Worm (Caenorhabditis elegans) whole organism, L4 larva: ENCODE data around the gene Y43F8B.17.

Source experiments
- F49E8.2 ChIP-seq: sonication (generic microtip); optimal IDR thresholded peaks from 2 replicates; lab custom pipeline; 2016; ENCODE audit warnings: missing compliant biosample characterization, mild to moderate bottlenecking, missing genetic modification characterization, borderline replicate concordance
- R02D3.7 ChIP-seq: fragments of 150-350 bp; sonication (generic microtip); optimal IDR thresholded peaks from 3 replicates; lab custom pipeline; 2014; ENCODE audit warnings: missing biosample characterization, missing genetic modification characterization
- T20F7.1 ChIP-seq: fragments of 200-800 bp; sonication (Bioruptor generic); optimal IDR thresholded peaks from 2 replicates; lab custom pipeline; 2018; ENCODE audit warnings: mild to moderate bottlenecking, missing genetic modification characterization, missing compliant biosample characterization
- Y48G9A.11 ChIP-seq: fragments of 200-800 bp; sonication (Bioruptor generic); IDR thresholded peaks from 2 replicates; pipeline ENCODE4 v1.3.6; 2022; ENCODE audit warnings: missing genetic modification reagents, missing genetic modification characterization, missing compliant biosample characterization
- Y5F2A.4 ChIP-seq: fragments of 200-800 bp; sonication (Bioruptor generic); optimal IDR thresholded peaks from 2 replicates; lab custom pipeline; 2018; ENCODE audit warnings: mild to moderate bottlenecking, missing genetic modification characterization, missing compliant biosample characterization
- attf-4 ChIP-seq: sonication (generic microtip); optimal IDR thresholded peaks from 3 replicates; lab custom pipeline; 2017; ENCODE audit warnings: missing biosample characterization, missing genetic modification characterization
- ceh-82 ChIP-seq: sonication (generic microtip); optimal IDR thresholded peaks from 2 replicates; lab custom pipeline; 2017; ENCODE audit warnings: missing biosample characterization, missing genetic modification characterization
- ces-1 ChIP-seq: fragments of 150-350 bp; sonication (generic microtip); optimal IDR thresholded peaks from 4 replicates; lab custom pipeline; 2014; ENCODE audit warnings: missing biosample characterization, missing genetic modification reagents, missing genetic modification characterization
- ctbp-1 ChIP-seq: fragments of 200-800 bp; sonication (Bioruptor generic); IDR thresholded peaks from 2 replicates; pipeline ENCODE4 v1.3.6; 2022; ENCODE audit warnings: missing genetic modification reagents, missing genetic modification characterization, missing compliant biosample characterization
- daf-12 ChIP-seq: fragments of 150-350 bp; optimal IDR thresholded peaks from 2 replicates; lab custom pipeline; 2014; ENCODE audit warnings: missing biosample characterization, missing genetic modification reagents, missing genetic modification characterization
- dmd-8 ChIP-seq: fragments of 200-800 bp; sonication (Bioruptor generic); IDR thresholded peaks from 2 replicates; pipeline ENCODE4 v1.3.6; 2022; ENCODE audit warnings: missing genetic modification characterization, missing compliant biosample characterization
- dmd-9 ChIP-seq: fragments of 200-800 bp; sonication (Bioruptor generic); IDR thresholded peaks from 2 replicates; pipeline ENCODE4 v1.3.6; 2022; ENCODE audit warnings: missing genetic modification reagents, missing genetic modification characterization, missing compliant biosample characterization
- fkh-10 ChIP-seq: fragments of 150-350 bp; optimal IDR thresholded peaks from 2 replicates; lab custom pipeline; 2014; ENCODE audit warnings: missing biosample characterization, missing genetic modification reagents, missing genetic modification characterization
- hif-1 ChIP-seq, 2 experiments: sonication (generic microtip); optimal IDR thresholded peaks; 2 replicates each; lab custom pipeline; 2016 to 2017; ENCODE audit warnings: missing compliant biosample characterization in 2 of 2, missing genetic modification characterization in 2 of 2, missing genetic modification reagents in 2 of 2, missing genotype in 2 of 2, mild to moderate bottlenecking in 1 of 2
- hlh-11 ChIP-seq: fragments of 200-800 bp; sonication (Bioruptor generic); optimal IDR thresholded peaks from 2 replicates; lab custom pipeline; 2018; ENCODE audit warnings: mild to moderate bottlenecking, missing genetic modification characterization, missing compliant biosample characterization
- jun-1 ChIP-seq: fragments of 150-350 bp; optimal IDR thresholded peaks from 2 replicates; lab custom pipeline; 2014; ENCODE audit warnings: missing biosample characterization, missing genetic modification reagents, missing genetic modification characterization
- lin-15B ChIP-seq: fragments of 150-350 bp; sonication (generic microtip); optimal IDR thresholded peaks from 3 replicates; lab custom pipeline; 2014; ENCODE audit warnings: missing biosample characterization, missing genetic modification characterization
- lin-29 ChIP-seq: fragments of 200-800 bp; sonication (Bioruptor generic); IDR thresholded peaks from 2 replicates; pipeline ENCODE4 v1.3.6; 2022; ENCODE audit warnings: missing genetic modification reagents, missing genetic modification characterization, missing compliant biosample characterization
- lin-38 ChIP-seq: fragments of 200-800 bp; sonication (Bioruptor generic); IDR thresholded peaks from 2 replicates; pipeline ENCODE4 v1.3.6; 2022; ENCODE audit warnings: missing genetic modification reagents, missing genetic modification characterization, missing compliant biosample characterization
- lir-3 ChIP-seq: sonication (generic microtip); optimal IDR thresholded peaks from 2 replicates; lab custom pipeline; 2016; ENCODE audit warnings: mild to moderate bottlenecking, missing genetic modification characterization, missing compliant biosample characterization
- mdl-1 ChIP-seq, 2 experiments: fragments of 150-350 bp in 1 of 2; sonication (generic microtip) in 1 of 2; optimal IDR thresholded peaks; 2 replicates each; lab custom pipeline; 2014 to 2017; ENCODE audit warnings: missing biosample characterization in 2 of 2, missing genetic modification characterization in 2 of 2
- mdt-29 ChIP-seq: fragments of 200-800 bp; sonication (Bioruptor generic); IDR thresholded peaks from 2 replicates; pipeline ENCODE4 v1.3.6; 2022; ENCODE audit warnings: missing genetic modification reagents, missing genetic modification characterization, missing compliant biosample characterization
- mxl-2 ChIP-seq: fragments of 200-800 bp; sonication (Bioruptor generic); conservative IDR thresholded peaks from 2 replicates; pipeline ENCODE4 v1.3.6; 2022; ENCODE audit warnings: missing genetic modification reagents, missing genetic modification characterization, missing compliant biosample characterization
- nhr-102 ChIP-seq: sonication (generic microtip); optimal IDR thresholded peaks from 2 replicates; lab custom pipeline; 2016; ENCODE audit warnings: mild to moderate bottlenecking, missing genetic modification characterization, moderate library complexity, missing compliant biosample characterization
- nhr-28 ChIP-seq: fragments of 150-350 bp; optimal IDR thresholded peaks from 2 replicates; lab custom pipeline; 2014; ENCODE audit warnings: missing biosample characterization, missing genetic modification characterization
- nhr-76 ChIP-seq: fragments of 150-350 bp; optimal IDR thresholded peaks from 2 replicates; lab custom pipeline; 2014; ENCODE audit warnings: missing biosample characterization, missing genetic modification characterization
- pha-4 ChIP-seq, 2 experiments: fragments of 150-350 bp in 1 of 2; fragments of 200-800 bp in 1 of 2; sonication (Bioruptor generic) in 1 of 2; IDR thresholded peaks in 1 of 2; optimal IDR thresholded peaks in 1 of 2; 2 replicates each; pipeline versions ENCODE4 v1.3.6 to Lab custom; 2014 to 2022; ENCODE audit warnings: missing genetic modification characterization in 2 of 2, missing genetic modification reagents in 2 of 2, missing biosample characterization in 1 of 2, missing compliant biosample characterization in 1 of 2
- pqm-1 ChIP-seq: sonication (generic microtip); optimal IDR thresholded peaks from 2 replicates; lab custom pipeline; 2017; ENCODE audit warnings: missing biosample characterization, missing genetic modification characterization
- sdz-12 ChIP-seq: fragments of 200-800 bp; sonication (Bioruptor generic); optimal IDR thresholded peaks from 2 replicates; lab custom pipeline; 2018; ENCODE audit warnings: mild to moderate bottlenecking, missing genetic modification characterization, missing compliant biosample characterization
- set-16 ChIP-seq: fragments of 200-800 bp; sonication (Bioruptor generic); IDR thresholded peaks from 2 replicates; pipeline ENCODE4 v1.3.6; 2022; ENCODE audit warnings: missing genetic modification reagents, missing genetic modification characterization, missing compliant biosample characterization
- snpc-1.2 ChIP-seq: fragments of 200-800 bp; sonication (Bioruptor generic); IDR thresholded peaks from 2 replicates; pipeline ENCODE4 v1.3.6; 2022; ENCODE audit warnings: missing genetic modification reagents, missing genetic modification characterization, missing compliant biosample characterization
- snpc-4 ChIP-seq: fragments of 150-350 bp; optimal IDR thresholded peaks from 2 replicates; lab custom pipeline; 2014; ENCODE audit warnings: missing biosample characterization, missing genetic modification characterization
- tra-1 ChIP-seq: fragments of 200-800 bp; sonication (Bioruptor generic); IDR thresholded peaks from 2 replicates; pipeline ENCODE4 v1.3.6; 2022; ENCODE audit warnings: missing genetic modification reagents, missing genetic modification characterization, missing compliant biosample characterization
- unc-130 ChIP-seq: sonication (generic microtip); optimal IDR thresholded peaks from 2 replicates; lab custom pipeline; 2016; ENCODE audit warnings: missing genetic modification reagents, missing genetic modification characterization, missing compliant biosample characterization
- unc-39 ChIP-seq: sonication (generic microtip); optimal IDR thresholded peaks from 2 replicates; lab custom pipeline; 2017; ENCODE audit warnings: missing biosample characterization, missing genetic modification characterization
- unc-62 ChIP-seq, 3 experiments: fragments of 150-350 bp in 1 of 3; sonication (generic microtip); optimal IDR thresholded peaks in 2 of 3; peaks in 1 of 3; 1 replicate in 1 of 3; 2 replicates in 2 of 3; lab custom pipeline; 2014 to 2017; ENCODE audit warnings: missing biosample characterization in 3 of 3, missing genetic modification characterization in 3 of 3, missing genetic modification reagents in 3 of 3, missing genotype in 1 of 3
- zag-1 ChIP-seq: fragments of 150-350 bp; optimal IDR thresholded peaks from 2 replicates; lab custom pipeline; 2014; ENCODE audit warnings: missing biosample characterization, missing genetic modification characterization
- zip-11 ChIP-seq: fragments of 200-800 bp; sonication (Bioruptor generic); IDR thresholded peaks from 2 replicates; pipeline ENCODE4 v1.3.6; 2022; ENCODE audit warnings: missing genetic modification characterization, missing compliant biosample characterization
- ztf-11 ChIP-seq: fragments of 150-350 bp; optimal IDR thresholded peaks from 2 replicates; lab custom pipeline; 2014; ENCODE audit warnings: missing biosample characterization, missing genetic modification characterization

The Y43F8B.17 gene

ce11 chrV:19509061-19509460 is 24.5 kb downstream of the Y43F8B.17 start:
- TF ChIP-seq ztf-11 (tag; lab: Kevin White, UChicago), result no peak
- TF ChIP-seq mxl-2 (GFP tag; lab: Robert Waterston, UW), result no peak
- no peak for TF ChIP-seq nhr-28
- no peak for TF ChIP-seq sdz-12 (GFP tag; lab: Kevin White, UChicago)
- TF ChIP-seq set-16 (GFP tag; lab: Robert Waterston, UW), result peak; percentile 79
- TF ChIP-seq, all 104 proteins: peak for 1

- TF ChIP-seq unc-62 (GFP tag; optimal IDR thresholded peaks at IDR 0.05 in 1 of 2; lab: Kevin White, UChicago) (no peak), unc-62 (tag; optimal IDR thresholded peaks at IDR 0.05; lab: Kevin White, UChicago) (no peak), tra-1 (GFP tag; lab: Robert Waterston, UW) (no peak), pha-4 (GFP tag; IDR thresholded peaks at IDR 0.05; lab: Robert Waterston, UW) (no peak), pha-4 (tag; optimal IDR thresholded peaks at IDR 0.05; lab: Kevin White, UChicago) (no peak), F49E8.2 (no peak), hlh-11 (no peak), Y48G9A.11 (GFP tag; lab: Robert Waterston, UW) (no peak), zip-11 (GFP tag; lab: Robert Waterston, UW) (no peak), ctbp-1 (no peak)
Observed at ce11 chrV:19510352-19510751, 25.8 kb downstream of the Y43F8B.17 start.

- TF ChIP-seq ces-1, result no peak
- TF ChIP-seq pqm-1 (tag; lab: Kevin White, UChicago), result no peak
- TF ChIP-seq mxl-2 (GFP tag; lab: Robert Waterston, UW), result no peak
- TF ChIP-seq snpc-1.2 (GFP tag; lab: Robert Waterston, UW), result no peak
- no peak for TF ChIP-seq jun-1 (tag; lab: Kevin White, UChicago)
- peak; percentile 63 for TF ChIP-seq set-16 (GFP tag; lab: Robert Waterston, UW)
- TF ChIP-seq hlh-11, result no peak
- no peak for TF ChIP-seq lin-38 (GFP tag; lab: Robert Waterston, UW)
- no peak for TF ChIP-seq unc-130 (GFP tag; lab: Kevin White, UChicago)
Observed at ce11 chrV:19510925-19511324, 26.4 kb downstream of the Y43F8B.17 start.

- TF ChIP-seq dmd-9 (GFP tag; lab: Robert Waterston, UW), result no peak
- no peak for TF ChIP-seq fkh-10 (GFP tag; lab: Kevin White, UChicago)
- TF ChIP-seq zag-1 (tag; lab: Kevin White, UChicago), result no peak
- TF ChIP-seq R02D3.7 (tag; lab: Kevin White, UChicago), result no peak
- TF ChIP-seq lin-29 (GFP tag; lab: Robert Waterston, UW), result no peak
- TF ChIP-seq lir-3 (tag; lab: Kevin White, UChicago), result no peak
- no peak for TF ChIP-seq T20F7.1 (GFP tag; lab: Kevin White, UChicago)
- TF ChIP-seq daf-12, result no peak
- TF ChIP-seq lin-38 (GFP tag; lab: Robert Waterston, UW), result no peak
Observed at ce11 chrV:19512260-19512947, 27.9 kb downstream of the Y43F8B.17 start, which contains the start of gene Y43F8B.19. Gene Y43F8B.19, minus strand, starts transcription at chrV:19512310.

- TF ChIP-seq dmd-8 (no peak), attf-4 (tag; lab: Kevin White, UChicago) (no peak), mdl-1 (tag; optimal IDR thresholded peaks at IDR 0.05; lab: Kevin White, UChicago) (no peak), set-16 (GFP tag; lab: Robert Waterston, UW) (no peak), nhr-102 (tag; lab: Kevin White, UChicago) (no peak), ceh-82 (tag; lab: Kevin White, UChicago) (no peak), Y5F2A.4 (GFP tag; lab: Kevin White, UChicago) (no peak), lin-15B (tag; lab: Kevin White, UChicago) (no peak), snpc-4 (tag; lab: Kevin White, UChicago) (no peak), hlh-11 (no peak), mdt-29 (GFP tag; lab: Robert Waterston, UW) (no peak), nhr-76 (tag; lab: Kevin White, UChicago) (no peak), mxl-2 (GFP tag; lab: Robert Waterston, UW) (no peak), unc-39 (no peak), hif-1 (tag; optimal IDR thresholded peaks at IDR 0.05; lab: Kevin White, UChicago) (no peak)
Observed at ce11 chrV:19513552-19513951, 29.0 kb downstream of the Y43F8B.17 start, which contains the start of gene phy-4. Gene phy-4, minus strand, starts transcription at chrV:19513652.
